Fruit fly (Drosophila melanogaster): Measurements from ENCODE around the gene nht.

Gene nht

dm6 chr2L:15318801-15319200, at the start of gene nht:
Gene nht (minus strand): TSS chr2L:15318901.
- no peak for TF ChIP-seq ttk (optimal IDR thresholded peaks at IDR 0.05)
- TF ChIP-seq h (optimal IDR thresholded peaks at IDR 0.05) = no peak
- TF ChIP-seq Myc (optimal IDR thresholded peaks at IDR 0.05) = no peak
- TF ChIP-seq Sin3A (optimal IDR thresholded peaks at IDR 0.05) = no peak
- no peak for TF ChIP-seq psq (optimal IDR thresholded peaks at IDR 0.05)

dm6 chr2L:15367607-15368006, 48.9 kb upstream of the nht start:
- TF ChIP-seq h (optimal IDR thresholded peaks at IDR 0.05) (no peak), Myc (optimal IDR thresholded peaks at IDR 0.05) (no peak), Sin3A (optimal IDR thresholded peaks at IDR 0.05) (no peak), psq (optimal IDR thresholded peaks at IDR 0.05) (no peak), ttk (optimal IDR thresholded peaks at IDR 0.05) (no peak), insv (optimal IDR thresholded peaks at IDR 0.05) (no peak)

- no peak for TF ChIP-seq Myc (optimal IDR thresholded peaks at IDR 0.05)
- TF ChIP-seq ttk (optimal IDR thresholded peaks at IDR 0.05) = no peak
- no peak for TF ChIP-seq h (optimal IDR thresholded peaks at IDR 0.05)
- TF ChIP-seq insv (optimal IDR thresholded peaks at IDR 0.05) = no peak
Observed at dm6 chr2L:15364026-15364425, 45.3 kb upstream of the nht start.

dm6 chr2L:15361527-15361926, 42.8 kb upstream of the nht start, which contains the start of gene CG15258:
Gene CG15258 (minus strand): TSS chr2L:15361627.
- no peak for TF ChIP-seq psq (optimal IDR thresholded peaks at IDR 0.05)

dm6 chr2L:15358516-15358915, 39.8 kb upstream of the nht start:
- no peak for TF ChIP-seq ttk (optimal IDR thresholded peaks at IDR 0.05)
- TF ChIP-seq Myc (optimal IDR thresholded peaks at IDR 0.05) = no peak
- no peak for TF ChIP-seq Sin3A (optimal IDR thresholded peaks at IDR 0.05)
- TF ChIP-seq h (optimal IDR thresholded peaks at IDR 0.05) = no peak
- TF ChIP-seq psq (optimal IDR thresholded peaks at IDR 0.05) = no peak
- TF ChIP-seq insv (optimal IDR thresholded peaks at IDR 0.05) = no peak

- TF ChIP-seq psq (optimal IDR thresholded peaks at IDR 0.05) (no peak), ttk (optimal IDR thresholded peaks at IDR 0.05) (no peak), Myc (optimal IDR thresholded peaks at IDR 0.05) (no peak), h (optimal IDR thresholded peaks at IDR 0.05) (no peak), Sin3A (optimal IDR thresholded peaks at IDR 0.05) (no peak), insv (optimal IDR thresholded peaks at IDR 0.05) (no peak)
Observed at dm6 chr2L:15350882-15351281, 32.2 kb upstream of the nht start.

dm6 chr2L:15349203-15349602, 30.5 kb upstream of the nht start:
- TF ChIP-seq insv (optimal IDR thresholded peaks at IDR 0.05) (no peak), Myc (optimal IDR thresholded peaks at IDR 0.05) (no peak), Sin3A (optimal IDR thresholded peaks at IDR 0.05) (no peak), ttk (optimal IDR thresholded peaks at IDR 0.05) (no peak), h (optimal IDR thresholded peaks at IDR 0.05) (no peak), psq (optimal IDR thresholded peaks at IDR 0.05) (no peak)

dm6 chr2L:15345295-15345694, 26.6 kb upstream of the nht start:
- no peak for TF ChIP-seq Myc (optimal IDR thresholded peaks at IDR 0.05)
- TF ChIP-seq ttk (optimal IDR thresholded peaks at IDR 0.05) = no peak
- no peak for TF ChIP-seq h (optimal IDR thresholded peaks at IDR 0.05)
- no peak for TF ChIP-seq psq (optimal IDR thresholded peaks at IDR 0.05)
- TF ChIP-seq Sin3A (optimal IDR thresholded peaks at IDR 0.05) = no peak
- no peak for TF ChIP-seq insv (optimal IDR thresholded peaks at IDR 0.05)

- no peak for TF ChIP-seq ttk (optimal IDR thresholded peaks at IDR 0.05)
- TF ChIP-seq Sin3A (optimal IDR thresholded peaks at IDR 0.05) = no peak
- no peak for TF ChIP-seq psq (optimal IDR thresholded peaks at IDR 0.05)
- TF ChIP-seq h (optimal IDR thresholded peaks at IDR 0.05) = no peak
- no peak for TF ChIP-seq Myc (optimal IDR thresholded peaks at IDR 0.05)
- TF ChIP-seq insv (optimal IDR thresholded peaks at IDR 0.05) = no peak
Observed at dm6 chr2L:15343367-15343893, 24.7 kb upstream of the nht start.

- TF ChIP-seq ttk (optimal IDR thresholded peaks at IDR 0.05) (no peak), psq (optimal IDR thresholded peaks at IDR 0.05) (no peak), Myc (optimal IDR thresholded peaks at IDR 0.05) (no peak), h (optimal IDR thresholded peaks at IDR 0.05) (no peak), insv (optimal IDR thresholded peaks at IDR 0.05) (no peak), Sin3A (optimal IDR thresholded peaks at IDR 0.05) (no peak)
Observed at dm6 chr2L:15339601-15340000, 20.9 kb upstream of the nht start.

- TF ChIP-seq Myc (optimal IDR thresholded peaks at IDR 0.05) = no peak
- no peak for TF ChIP-seq Sin3A (optimal IDR thresholded peaks at IDR 0.05)
- no peak for TF ChIP-seq insv (optimal IDR thresholded peaks at IDR 0.05)
- no peak for TF ChIP-seq ttk (optimal IDR thresholded peaks at IDR 0.05)
- TF ChIP-seq psq (optimal IDR thresholded peaks at IDR 0.05) = no peak
- no peak for TF ChIP-seq h (optimal IDR thresholded peaks at IDR 0.05)
Observed at dm6 chr2L:15337248-15337848, 18.6 kb upstream of the nht start.

dm6 chr2L:15333602-15334080, 14.9 kb upstream of the nht start, which contains the start of gene esg:
Gene esg (plus strand): TSS chr2L:15333866.
- TF ChIP-seq Sin3A (optimal IDR thresholded peaks at IDR 0.05) (no peak), ttk (optimal IDR thresholded peaks at IDR 0.05) (no peak), insv (optimal IDR thresholded peaks at IDR 0.05) (no peak), psq (optimal IDR thresholded peaks at IDR 0.05) (no peak), h (optimal IDR thresholded peaks at IDR 0.05) (no peak)

- TF ChIP-seq Myc (optimal IDR thresholded peaks at IDR 0.05) (no peak), ttk (optimal IDR thresholded peaks at IDR 0.05) (no peak), Sin3A (optimal IDR thresholded peaks at IDR 0.05) (no peak), h (optimal IDR thresholded peaks at IDR 0.05) (no peak), psq (optimal IDR thresholded peaks at IDR 0.05) (no peak), insv (optimal IDR thresholded peaks at IDR 0.05) (no peak)
Observed at dm6 chr2L:15332561-15332960, 13.9 kb upstream of the nht start.

Data from Kc167 (cell line).